Fruit fly (Drosophila melanogaster): ENCODE measurements around the gene wupA.

wupA gene

DNA sequence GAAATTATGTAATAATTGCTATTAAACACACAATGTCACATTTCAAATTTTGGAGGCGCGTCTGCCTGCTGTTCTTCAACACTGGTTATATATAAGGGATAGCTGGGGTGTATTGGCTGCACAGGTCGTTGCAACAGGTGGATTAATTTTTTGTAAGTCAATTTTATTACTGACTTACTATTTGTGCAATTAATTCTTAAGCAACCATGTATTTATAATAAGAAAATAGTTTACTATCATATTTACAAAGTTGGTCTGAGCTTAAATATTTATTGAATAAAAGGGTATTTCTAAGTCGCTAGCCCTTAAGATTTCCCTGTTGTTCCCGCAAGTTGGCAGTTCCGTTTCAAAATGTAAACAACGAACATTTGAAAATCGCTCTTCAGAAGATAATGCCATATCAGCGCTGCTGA lies 23.9 kb downstream of the wupA start, which contains the start of gene RhoGAP16F (continued):
- peak; percentile 81 for TF ChIP-seq CG14014 (GFP tag; IDR thresholded peaks at IDR 0.05)
- TF ChIP-seq CG8765 (GFP tag; IDR thresholded peaks at IDR 0.05), result peak; percentile 59
- TF ChIP-seq ro (GFP tag; IDR thresholded peaks at IDR 0.05), result peak; percentile 24; the same call in 1 of the 2 replicates
- peak; percentile 67 for TF ChIP-seq danr (GFP tag; IDR thresholded peaks at IDR 0.05)
- TF ChIP-seq Dref (GFP tag; IDR thresholded peaks at IDR 0.05), result 0 out of 2 replicates have a peak, but pooled peaks have one; percentile 15
- peak; percentile 60; the same call in 1 of the 3 replicates for TF ChIP-seq CG2889 (GFP tag; IDR thresholded peaks at IDR 0.05)
- TF ChIP-seq CG4404 (GFP tag; IDR thresholded peaks at IDR 0.05), result peak; percentile 88
- TF ChIP-seq CG14965 (GFP tag; optimal IDR thresholded peaks at IDR 0.05; ENCODE audit: borderline replicate concordance), result no peak
- TF ChIP-seq Doc2 (GFP tag; IDR thresholded peaks at IDR 0.05), result no peak
- peak; percentile 45; the same call in 1 of the 2 replicates for TF ChIP-seq CG4360 (GFP tag; IDR thresholded peaks at IDR 0.05)
- peak; percentile 79 for TF ChIP-seq CG10462 (GFP tag; optimal IDR thresholded peaks at IDR 0.05)
- TF ChIP-seq Hsf (GFP tag; optimal IDR thresholded peaks at IDR 0.05), result peak; percentile 90
- peak; percentile 75 for TF ChIP-seq Atf-2 (GFP tag; optimal IDR thresholded peaks at IDR 0.05)
- peak; percentile 51 for TF ChIP-seq CG2875 (GFP tag; optimal IDR thresholded peaks at IDR 0.05)
- peak; percentile 85 for TF ChIP-seq lmd (GFP tag; IDR thresholded peaks at IDR 0.05)
- no peak for TF ChIP-seq usp (GFP tag; optimal IDR thresholded peaks at IDR 0.05)
- TF ChIP-seq Mes4 (GFP tag; optimal IDR thresholded peaks at IDR 0.05), result peak; percentile 37
- TF ChIP-seq CG3726 (GFP tag; IDR thresholded peaks at IDR 0.05), result 0 out of 3 replicates have a peak, but pooled peaks have one; percentile 60
- peak; percentile 55 for TF ChIP-seq CG6683 (GFP tag; optimal IDR thresholded peaks at IDR 0.05)
- TF ChIP-seq CG11696 (GFP tag; IDR thresholded peaks at IDR 0.05), result peak; percentile 44
- TF ChIP-seq CG13287 (GFP tag; IDR thresholded peaks at IDR 0.05; ENCODE audit: partially characterized antibody), result no peak; the same call in 1 of the 2 replicates
- TF ChIP-seq dan (GFP tag; IDR thresholded peaks at IDR 0.05), result peak; percentile 44; the same call in 1 of the 2 replicates
- TF ChIP-seq HLH3B (GFP tag; IDR thresholded peaks at IDR 0.05), result peak; percentile 85
- peak; percentile 77 for TF ChIP-seq seq (GFP tag; IDR thresholded peaks at IDR 0.05)
- peak; percentile 29; the same call in 1 of the 2 replicates for TF ChIP-seq crol (GFP tag; IDR thresholded peaks at IDR 0.05)
- TF ChIP-seq ase (GFP tag; IDR thresholded peaks at IDR 0.05), result peak; percentile 49; the same call in 2 of the 3 replicates
- TF ChIP-seq disco-r (GFP tag; optimal IDR thresholded peaks at IDR 0.05), result peak; percentile 58
- peak; percentile 85 for TF ChIP-seq CG32772 (GFP tag; IDR thresholded peaks at IDR 0.05)
- no peak for TF ChIP-seq Opbp (GFP tag; IDR thresholded peaks at IDR 0.05; ENCODE audit: partially characterized antibody)
- peak; percentile 40 for TF ChIP-seq run (tag; optimal IDR thresholded peaks at IDR 0.05)
- TF ChIP-seq CG4282 (GFP tag; optimal IDR thresholded peaks at IDR 0.05), result peak; percentile 16
- no peak for TF ChIP-seq ato (GFP tag; IDR thresholded peaks at IDR 0.05; ENCODE audit: partially characterized antibody)
- no peak for TF ChIP-seq mld (GFP tag; IDR thresholded peaks at IDR 0.05; ENCODE audit: partially characterized antibody)
- TF ChIP-seq CG3281 (GFP tag; optimal IDR thresholded peaks at IDR 0.05), result peak; percentile 83
- TF ChIP-seq CG16815 (GFP tag; optimal IDR thresholded peaks at IDR 0.05), result peak; percentile 83
- TF ChIP-seq CG1832 (GFP tag; optimal IDR thresholded peaks at IDR 0.05), result no peak
- peak; percentile 54; the same call in 1 of the 2 replicates for TF ChIP-seq Taf1 (GFP tag; IDR thresholded peaks at IDR 0.05)
- peak; percentile 77 for TF ChIP-seq CG12942 (GFP tag; optimal IDR thresholded peaks at IDR 0.05)
- TF ChIP-seq TFAM (GFP tag; optimal IDR thresholded peaks at IDR 0.05), result no peak
- peak; percentile 10 for TF ChIP-seq CG4707 (GFP tag; optimal IDR thresholded peaks at IDR 0.05)
- peak; percentile 74 for TF ChIP-seq Blimp-1 (GFP tag; optimal IDR thresholded peaks at IDR 0.05)
- peak; percentile 46 for TF ChIP-seq ERR (GFP tag; optimal IDR thresholded peaks at IDR 0.05)
- TF ChIP-seq Kr (GFP tag; optimal IDR thresholded peaks at IDR 0.05), result no peak
- TF ChIP-seq CG13624 (GFP tag; optimal IDR thresholded peaks at IDR 0.05), result peak; percentile 76
- peak; percentile 58 for TF ChIP-seq CG11723 (GFP tag; optimal IDR thresholded peaks at IDR 0.05)
- TF ChIP-seq btn (GFP tag; optimal IDR thresholded peaks at IDR 0.05), result no peak
- TF ChIP-seq NC2α (GFP tag; optimal IDR thresholded peaks at IDR 0.05), result no peak
- TF ChIP-seq croc (GFP tag; conservative IDR thresholded peaks at IDR 0.05), result peak; percentile 64
- peak; percentile 29 for TF ChIP-seq sima (GFP tag; optimal IDR thresholded peaks at IDR 0.05)
- TF ChIP-seq CG6175 (GFP tag; IDR thresholded peaks at IDR 0.05), result peak; percentile 61; the same call in 1 of the 3 replicates
- peak; percentile 56 for TF ChIP-seq CG6254 (GFP tag; optimal IDR thresholded peaks at IDR 0.05)
